Worm (Caenorhabditis elegans) whole organism, midembryonic: ENCODE results near the gene nphp-1.

Experiments used
- T22C8.4 ChIP-seq: fragments of 200-800 bp; sonication (Bioruptor generic); IDR thresholded peaks from 2 replicates; pipeline ENCODE4 v1.3.6; 2022; ENCODE audit warnings: missing genetic modification characterization, missing compliant biosample characterization
- cog-1 ChIP-seq: sonication (generic microtip); optimal IDR thresholded peaks from 2 replicates; lab custom pipeline; 2016; ENCODE audit warnings: missing genetic modification characterization, missing compliant biosample characterization
- flt-1 ChIP-seq: fragments of 200-800 bp; sonication (Bioruptor generic); IDR thresholded peaks from 2 replicates; pipeline ENCODE4 v1.3.6; 2022; ENCODE audit warnings: missing genetic modification characterization, missing compliant biosample characterization
- klf-2 ChIP-seq: fragments of 200-800 bp; sonication (Bioruptor generic); conservative IDR thresholded peaks from 2 replicates; pipeline ENCODE4 v1.3.6; 2022; ENCODE audit warnings: missing genetic modification reagents, missing genetic modification characterization, missing compliant biosample characterization
- med-1 ChIP-seq: sonication (generic microtip); optimal IDR thresholded peaks from 2 replicates; lab custom pipeline; 2017; ENCODE audit warnings: missing genetic modification characterization, mild to moderate bottlenecking, missing compliant biosample characterization, antibody characterized with exemption, missing genetic modification reagents; ENCODE audit not compliant: insufficient read depth
- ref-1 ChIP-seq: fragments of 200-800 bp; sonication (Bioruptor generic); conservative IDR thresholded peaks from 2 replicates; pipeline ENCODE4 v1.3.6; 2022; ENCODE audit warnings: missing genetic modification reagents, missing genetic modification characterization, missing compliant biosample characterization
- tab-1 ChIP-seq: fragments of 200-800 bp; sonication (Bioruptor generic); IDR thresholded peaks from 2 replicates; pipeline ENCODE4 v1.3.6; 2022; ENCODE audit warnings: missing genetic modification characterization, missing compliant biosample characterization
- ztf-23 ChIP-seq: fragments of 200-800 bp; sonication (Bioruptor generic); IDR thresholded peaks from 2 replicates; pipeline ENCODE4 v1.3.6; 2022; ENCODE audit warnings: missing genetic modification reagents, missing genetic modification characterization, missing compliant biosample characterization
- ztf-29 ChIP-seq: fragments of 200-800 bp; sonication (Bioruptor generic); IDR thresholded peaks from 2 replicates; pipeline ENCODE4 v1.3.6; 2022; ENCODE audit warnings: missing genetic modification reagents, missing genetic modification characterization, missing compliant biosample characterization

The nphp-1 gene

DNA sequence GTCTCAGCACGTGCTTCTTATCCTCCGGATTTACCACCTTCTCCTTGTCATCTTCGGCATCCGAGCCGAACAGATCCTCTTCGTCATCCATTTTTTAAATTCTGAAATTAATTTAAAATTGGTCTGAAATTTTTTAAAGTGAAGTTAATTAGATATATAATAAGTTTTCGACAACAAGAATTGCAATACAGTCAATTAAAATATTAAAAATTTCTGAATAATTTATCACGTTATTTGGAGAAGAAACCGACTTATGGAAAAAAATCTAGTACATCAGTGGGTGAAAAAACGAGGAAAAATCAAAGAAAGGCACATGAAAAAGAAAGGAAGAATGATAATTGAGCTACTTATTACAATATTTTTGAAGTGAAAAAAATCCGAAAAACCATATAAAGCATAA lies 46.5 kb downstream of the nphp-1 start, which contains the start of gene taf-13:
Gene taf-13, minus strand, starts transcription at position 101 of the 400 bp plus-strand sequence.
- TF ChIP-seq T22C8.4 (GFP tag; lab: Robert Waterston, UW) = no peak
- no peak for TF ChIP-seq klf-2 (GFP tag; lab: Robert Waterston, UW)
- TF ChIP-seq med-1 = no peak
- TF ChIP-seq flt-1 = no peak
- no peak for TF ChIP-seq ref-1
- no peak for TF ChIP-seq tab-1

- TF ChIP-seq ztf-23 (GFP tag; lab: Robert Waterston, UW) (no peak), ref-1 (no peak), cog-1 (tag; lab: Kevin White, UChicago) (no peak), flt-1 (no peak)
Measured at ce11 chrII:10603560-10603959, 48.5 kb downstream of the nphp-1 start.

ce11 chrII:10602184-10602583 lies 49.9 kb downstream of the nphp-1 start, which contains the start of gene srv-2:
srv-2 (minus strand) TSS chrII:10602284.
- TF ChIP-seq klf-2 (GFP tag; lab: Robert Waterston, UW) (no peak), T22C8.4 (GFP tag; lab: Robert Waterston, UW) (no peak), tab-1 (no peak), cog-1 (tag; lab: Kevin White, UChicago) (no peak), ztf-29 (GFP tag; lab: Robert Waterston, UW) (no peak), ztf-23 (GFP tag; lab: Robert Waterston, UW) (no peak), flt-1 (no peak), med-1 (no peak), ref-1 (no peak)

- no peak for TF ChIP-seq klf-2 (GFP tag; lab: Robert Waterston, UW)
- no peak for TF ChIP-seq T22C8.4 (GFP tag; lab: Robert Waterston, UW)
- TF ChIP-seq ztf-29 (GFP tag; lab: Robert Waterston, UW) = no peak
- TF ChIP-seq cog-1 (tag; lab: Kevin White, UChicago) = no peak
- TF ChIP-seq ztf-23 (GFP tag; lab: Robert Waterston, UW) = no peak
- TF ChIP-seq tab-1 = no peak
- no peak for TF ChIP-seq ref-1
- TF ChIP-seq flt-1 = no peak
- TF ChIP-seq med-1 = no peak
Measured at ce11 chrII:10598970-10599369, 53.1 kb downstream of the nphp-1 start, which contains the start of gene C14A4.9. C14A4.9 (plus strand) TSS chrII:10599337.
